Worm (Caenorhabditis elegans): ENCODE data around the gene nlp-51.

The nlp-51 gene

DNA sequence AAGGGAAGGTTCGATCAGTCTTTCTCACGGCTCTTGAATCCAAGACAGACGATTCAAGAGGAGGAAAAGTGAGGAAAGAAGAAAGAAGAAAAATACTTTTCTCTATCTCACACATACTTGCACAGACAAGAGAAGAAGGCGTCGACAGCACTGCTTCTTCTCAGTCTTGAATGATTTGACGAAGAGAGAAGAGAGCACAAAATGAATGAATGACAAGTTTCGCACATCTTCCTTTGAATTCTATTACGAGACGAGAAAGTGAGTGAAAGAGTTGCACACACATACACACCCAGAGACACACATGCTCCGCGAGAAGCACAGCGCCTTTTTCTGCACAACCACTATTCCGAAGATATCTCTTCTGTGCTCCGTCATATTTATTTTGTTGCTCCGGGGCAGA, 16.2 kb upstream of the nlp-51 start:
- TF ChIP-seq aly-2 (tag; optimal IDR thresholded peaks at IDR 0.05), result no peak
- no peak for TF ChIP-seq elt-1 (tag; optimal IDR thresholded peaks at IDR 0.05)
- TF ChIP-seq lin-39 (tag; optimal IDR thresholded peaks at IDR 0.05), result peak; percentile 9
- TF ChIP-seq pqm-1 (tag; optimal IDR thresholded peaks at IDR 0.05), result no peak
- TF ChIP-seq ceh-82 (tag; optimal IDR thresholded peaks at IDR 0.05), result no peak
- peak; percentile 67 for TF ChIP-seq fkh-10 (GFP tag; optimal IDR thresholded peaks at IDR 0.05)
- no peak for TF ChIP-seq ceh-16 (tag; optimal IDR thresholded peaks at IDR 0.05)
- TF ChIP-seq fos-1 (tag; optimal IDR thresholded peaks at IDR 0.05), result no peak
- TF ChIP-seq ceh-9 (tag; optimal IDR thresholded peaks at IDR 0.05), result no peak
- TF ChIP-seq nhr-25 (tag; optimal IDR thresholded peaks at IDR 0.05), result no peak
- TF ChIP-seq unc-62 (GFP tag; optimal IDR thresholded peaks at IDR 0.05), result no peak
- TF ChIP-seq lin-15B (tag; optimal IDR thresholded peaks at IDR 0.05), result no peak

ce11 chrII:11333846-11334638, 14.6 kb upstream of the nlp-51 start:
- TF ChIP-seq nhr-25 (tag; optimal IDR thresholded peaks at IDR 0.05), result peak; percentile 38
- TF ChIP-seq pha-4 (tag; optimal IDR thresholded peaks at IDR 0.05), result no peak
- TF ChIP-seq mdl-1 (tag; optimal IDR thresholded peaks at IDR 0.05), result no peak
- TF ChIP-seq elt-2 (tag; optimal IDR thresholded peaks at IDR 0.05), result peak; percentile 67
- TF ChIP-seq lin-39 (tag; optimal IDR thresholded peaks at IDR 0.05), result no peak
- no peak for TF ChIP-seq daf-12 (tag; optimal IDR thresholded peaks at IDR 0.05)
- no peak for TF ChIP-seq nhr-67 (tag; optimal IDR thresholded peaks at IDR 0.05)
- TF ChIP-seq snpc-4 (tag; optimal IDR thresholded peaks at IDR 0.05), result peak; percentile 66
- TF ChIP-seq lin-15B (tag; optimal IDR thresholded peaks at IDR 0.05), result no peak

DNA sequence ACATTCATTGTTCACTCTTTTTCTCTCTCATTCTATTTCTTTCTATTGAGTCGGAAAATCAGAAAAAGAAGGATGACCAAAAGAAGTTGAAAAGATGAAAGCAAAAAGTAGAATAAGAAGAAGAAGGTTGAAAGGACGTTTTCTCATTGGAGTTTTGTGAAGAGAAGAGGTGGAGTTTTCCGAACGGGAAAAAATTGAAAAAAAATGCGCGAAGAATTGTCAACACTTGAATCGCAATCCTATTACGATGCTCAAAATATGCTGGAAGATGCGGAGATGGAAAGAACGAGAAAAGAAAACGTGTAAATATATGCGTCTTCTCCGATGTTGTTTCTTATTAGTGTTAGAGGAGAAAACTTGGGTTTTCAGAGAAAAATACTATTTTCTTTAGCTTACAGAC, 13.9 kb upstream of the nlp-51 start:
- TF ChIP-seq fkh-10 (GFP tag; optimal IDR thresholded peaks at IDR 0.05), result peak; percentile 83
- TF ChIP-seq ztf-4 (tag; optimal IDR thresholded peaks at IDR 0.05), result no peak

ce11 chrII:11329021-11329479, 9.6 kb upstream of the nlp-51 start, which contains the start of gene tag-180:
Gene tag-180 (minus strand): TSS chrII:11329429.
- TF ChIP-seq nhr-11 (tag; optimal IDR thresholded peaks at IDR 0.05), result no peak
- TF ChIP-seq nhr-12 (tag; optimal IDR thresholded peaks at IDR 0.05), result no peak
- TF ChIP-seq ama-1 (optimal IDR thresholded peaks at IDR 0.05), result no peak
- no peak for TF ChIP-seq unc-39 (tag; optimal IDR thresholded peaks at IDR 0.05)
- no peak for TF ChIP-seq elt-3 (tag; optimal IDR thresholded peaks at IDR 0.05)
- TF ChIP-seq pha-4 (tag; optimal IDR thresholded peaks at IDR 0.05), result no peak
- TF ChIP-seq nfya-1 (tag; optimal IDR thresholded peaks at IDR 0.05; ENCODE audit: insufficient read depth), result no peak
- TF ChIP-seq lin-39 (tag; optimal IDR thresholded peaks at IDR 0.05), result no peak
- TF ChIP-seq lin-15B (tag; optimal IDR thresholded peaks at IDR 0.05), result no peak
- no peak for TF ChIP-seq aly-2 (tag; optimal IDR thresholded peaks at IDR 0.05)
- TF ChIP-seq elt-2 (tag; optimal IDR thresholded peaks at IDR 0.05), result no peak
- TF ChIP-seq ceh-16 (tag; optimal IDR thresholded peaks at IDR 0.05), result no peak
- no peak for TF ChIP-seq ceh-82 (tag; optimal IDR thresholded peaks at IDR 0.05)

- TF ChIP-seq ztf-4 (tag; optimal IDR thresholded peaks at IDR 0.05) (no peak), nhr-67 (tag; optimal IDR thresholded peaks at IDR 0.05) (no peak), mdl-1 (tag; optimal IDR thresholded peaks at IDR 0.05) (no peak), hmg-11 (tag; optimal IDR thresholded peaks at IDR 0.05) (no peak)
Observed at ce11 chrII:11316663-11317062, 2.8 kb downstream of the nlp-51 start.

DNA sequence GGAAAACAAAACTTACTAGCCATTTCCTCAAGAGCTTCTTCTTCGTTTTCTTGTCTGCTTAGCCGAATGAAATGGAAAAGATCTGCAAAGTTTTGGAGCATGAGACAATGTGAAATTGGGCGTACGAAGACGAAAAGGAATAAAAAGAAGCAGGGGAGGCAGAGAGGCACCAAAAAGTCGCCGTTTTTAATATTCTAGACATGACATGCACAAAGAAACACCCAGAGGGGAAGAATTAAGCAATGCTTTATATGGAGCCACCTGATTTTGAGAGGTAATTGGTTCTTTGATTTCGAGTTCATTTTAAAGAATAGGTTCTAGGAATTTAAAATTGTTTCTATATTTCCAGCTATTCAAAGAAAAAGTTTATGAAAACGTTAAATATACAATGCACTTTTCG, 5.3 kb downstream of the nlp-51 start, which contains the start of gene T24F1.4:
Gene T24F1.4 (minus strand): TSS at position 101 of the 400 bp plus-strand sequence.
- TF ChIP-seq sea-2 (GFP tag; optimal IDR thresholded peaks at IDR 0.05) (no peak), ztf-4 (tag; optimal IDR thresholded peaks at IDR 0.05) (no peak), nhr-237 (tag; optimal IDR thresholded peaks at IDR 0.05) (no peak), ZK546.5 (tag; optimal IDR thresholded peaks at IDR 0.05) (no peak), fkh-10 (GFP tag; optimal IDR thresholded peaks at IDR 0.05) (no peak), hmg-11 (tag; optimal IDR thresholded peaks at IDR 0.05) (no peak), pqm-1 (tag; optimal IDR thresholded peaks at IDR 0.05) (no peak), egl-5 (tag; optimal IDR thresholded peaks at IDR 0.05) (no peak), nhr-11 (tag; optimal IDR thresholded peaks at IDR 0.05) (no peak), ztf-11 (tag; optimal IDR thresholded peaks at IDR 0.05) (no peak), zag-1 (tag; optimal IDR thresholded peaks at IDR 0.05) (no peak), mml-1 (tag; optimal IDR thresholded peaks at IDR 0.05) (no peak), lsy-12 (tag; optimal IDR thresholded peaks at IDR 0.05) (no peak), unc-62 (GFP tag; optimal IDR thresholded peaks at IDR 0.05) (no peak), nhr-77 (tag; optimal IDR thresholded peaks at IDR 0.05) (no peak), pha-4 (tag; optimal IDR thresholded peaks at IDR 0.05) (no peak), skn-1 (tag; optimal IDR thresholded peaks at IDR 0.05) (no peak), nhr-25 (tag; optimal IDR thresholded peaks at IDR 0.05) (no peak), elt-3 (tag; optimal IDR thresholded peaks at IDR 0.05) (no peak)

Data from whole organism, L3 larva.